Fruit fly (Drosophila melanogaster) whole organism, embryonic: ENCODE measurements around the gene Vps4.

ENCODE experiments used
- BEAF-32 ChIP-seq: fragments of 200-800 bp; sonication (Bioruptor generic); optimal IDR thresholded peaks from 3 replicates; lab custom pipeline; 2017; ENCODE audit warnings: missing biosample characterization, missing genetic modification characterization, mild to moderate bottlenecking, moderate library complexity, missing genetic modification reagents
- Bdp1 ChIP-seq: fragments of 200-800 bp; sonication (Bioruptor generic); optimal IDR thresholded peaks from 3 replicates; lab custom pipeline; 2016; ENCODE audit warnings: missing biosample characterization, missing genetic modification characterization
- CG10654 ChIP-seq: fragments of 200-800 bp; sonication (Bioruptor generic); optimal IDR thresholded peaks from 2 replicates; lab custom pipeline; 2016; ENCODE audit warnings: missing biosample characterization, missing genetic modification characterization
- CG12104 ChIP-seq: fragments of 200-800 bp; sonication (Bioruptor generic); optimal IDR thresholded peaks from 3 replicates; lab custom pipeline; 2016; ENCODE audit warnings: missing biosample characterization, missing genetic modification characterization
- CG12155 ChIP-seq: fragments of 200-800 bp; sonication (Bioruptor generic); optimal IDR thresholded peaks from 3 replicates; lab custom pipeline; 2016; ENCODE audit warnings: missing biosample characterization, missing genetic modification characterization
- CG14667 ChIP-seq: fragments of 200-800 bp; sonication (Bioruptor generic); IDR thresholded peaks from 2 replicates; pipeline ENCODE4 v1.3.6; 2022; ENCODE audit warnings: missing biosample characterization, missing genetic modification characterization
- CG14710 ChIP-seq: fragments of 200-800 bp; sonication (Bioruptor generic); optimal IDR thresholded peaks from 3 replicates; lab custom pipeline; 2019; ENCODE audit warnings: missing biosample characterization, mild to moderate bottlenecking, missing genetic modification characterization, moderate library complexity
- CG15011 ChIP-seq: fragments of 200-800 bp; sonication (Bioruptor generic); optimal IDR thresholded peaks from 3 replicates; lab custom pipeline; 2018; ENCODE audit warnings: missing biosample characterization, mild to moderate bottlenecking, missing genetic modification characterization
- CG16815 ChIP-seq: fragments of 200-800 bp; sonication (Bioruptor generic); optimal IDR thresholded peaks from 3 replicates; lab custom pipeline; 2017; ENCODE audit warnings: missing biosample characterization, mild to moderate bottlenecking, missing genetic modification characterization
- CG17186 ChIP-seq: fragments of 200-800 bp; sonication (Bioruptor generic); optimal IDR thresholded peaks from 3 replicates; lab custom pipeline; 2017; ENCODE audit warnings: missing biosample characterization, missing genetic modification reagents, missing genetic modification characterization
- CG30020 ChIP-seq: fragments of 200-800 bp; optimal IDR thresholded peaks from 2 replicates; lab custom pipeline; 2019; ENCODE audit warnings: missing biosample characterization, mild to moderate bottlenecking, missing genetic modification characterization, moderate library complexity
- CG3407 ChIP-seq: fragments of 200-800 bp; sonication (Bioruptor generic); optimal IDR thresholded peaks from 2 replicates; lab custom pipeline; 2018; ENCODE audit warnings: missing biosample characterization, mild to moderate bottlenecking, missing genetic modification characterization
- CG34422 ChIP-seq: fragments of 200-800 bp; sonication (Bioruptor generic); IDR thresholded peaks from 3 replicates; pipeline ENCODE4 v1.3.6; 2022; ENCODE audit warnings: missing biosample characterization, missing genetic modification characterization
- CG4328 ChIP-seq: fragments of 200-800 bp; sonication (Bioruptor generic); optimal IDR thresholded peaks from 3 replicates; lab custom pipeline; 2017; ENCODE audit warnings: missing biosample characterization, missing genetic modification reagents, missing genetic modification characterization
- CG4360 ChIP-seq: fragments of 200-800 bp; sonication (Bioruptor generic); IDR thresholded peaks from 2 replicates; pipeline ENCODE4 v1.3.6; 2022; ENCODE audit warnings: missing biosample characterization, missing genetic modification characterization
- CG9876 ChIP-seq: fragments of 200-800 bp; sonication (Bioruptor generic); optimal IDR thresholded peaks from 2 replicates; lab custom pipeline; 2016; ENCODE audit warnings: missing biosample characterization, missing genetic modification characterization
- CTCF ChIP-seq: fragments of 200-800 bp; sonication (Bioruptor generic); optimal IDR thresholded peaks from 2 replicates; lab custom pipeline; 2017; ENCODE audit warnings: missing biosample characterization, mild to moderate bottlenecking, missing genetic modification characterization, moderate library complexity
- Camta ChIP-seq: fragments of 200-800 bp; sonication (Bioruptor generic); optimal IDR thresholded peaks from 2 replicates; lab custom pipeline; 2016; ENCODE audit warnings: missing biosample characterization, missing genetic modification characterization
- Doc3 ChIP-seq: fragments of 200-800 bp; sonication (Bioruptor generic); IDR thresholded peaks from 3 replicates; pipeline ENCODE4 v1.3.6; 2022; ENCODE audit warnings: missing biosample characterization, missing genetic modification characterization; ENCODE audit not compliant: partially characterized antibody
- H2.0 ChIP-seq: fragments of 200-800 bp; sonication (Bioruptor generic); IDR thresholded peaks from 2 replicates; pipeline ENCODE4 v1.3.6; 2022; ENCODE audit warnings: missing biosample characterization, missing genetic modification characterization
- Hmr ChIP-seq: fragments of 200-800 bp; sonication (Bioruptor generic); optimal IDR thresholded peaks from 3 replicates; lab custom pipeline; 2017; ENCODE audit warnings: mild to moderate bottlenecking, missing biosample characterization, missing genetic modification reagents, missing genetic modification characterization
- Hr3 ChIP-seq: fragments of 200-800 bp; sonication (Bioruptor generic); optimal IDR thresholded peaks from 3 replicates; lab custom pipeline; 2016; ENCODE audit warnings: missing biosample characterization, missing genetic modification characterization
- Lim3 ChIP-seq: fragments of 200-800 bp; sonication (Bioruptor generic); IDR thresholded peaks from 2 replicates; pipeline ENCODE4 v1.3.6; 2022; ENCODE audit warnings: missing biosample characterization, missing genetic modification characterization
- MTF-1 ChIP-seq: fragments of 200-800 bp; sonication (Bioruptor generic); optimal IDR thresholded peaks from 2 replicates; lab custom pipeline; 2018; ENCODE audit warnings: missing biosample characterization, mild to moderate bottlenecking, missing genetic modification characterization, borderline replicate concordance
- NC2β ChIP-seq: fragments of 200-800 bp; sonication (Bioruptor generic); optimal IDR thresholded peaks from 2 replicates; lab custom pipeline; 2016; ENCODE audit warnings: missing biosample characterization, missing genetic modification characterization
- Nf-YA ChIP-seq: fragments of 200-800 bp; sonication (Bioruptor generic); IDR thresholded peaks from 2 replicates; pipeline ENCODE4 v1.3.6; 2022; ENCODE audit warnings: missing biosample characterization, missing genetic modification characterization
- Oli ChIP-seq: fragments of 200-800 bp; sonication (Bioruptor generic); optimal IDR thresholded peaks from 2 replicates; lab custom pipeline; 2018; ENCODE audit warnings: missing biosample characterization, mild to moderate bottlenecking, missing genetic modification characterization, moderate library complexity
- Sry-β ChIP-seq: fragments of 200-800 bp; sonication (Bioruptor generic); optimal IDR thresholded peaks from 2 replicates; lab custom pipeline; 2018; ENCODE audit warnings: missing biosample characterization, mild to moderate bottlenecking, missing genetic modification characterization, moderate library complexity
- YL-1 ChIP-seq: fragments of 200-800 bp; sonication (Bioruptor generic); optimal IDR thresholded peaks from 3 replicates; lab custom pipeline; 2017; ENCODE audit warnings: missing biosample characterization, mild to moderate bottlenecking, missing genetic modification characterization
- ase ChIP-seq: fragments of 200-800 bp; sonication (Bioruptor generic); IDR thresholded peaks from 3 replicates; pipeline ENCODE4 v1.3.6; 2022; ENCODE audit warnings: missing biosample characterization, missing genetic modification characterization
- crc ChIP-seq: fragments of 200-800 bp; sonication (Bioruptor generic); optimal IDR thresholded peaks from 2 replicates; lab custom pipeline; 2016; ENCODE audit warnings: missing biosample characterization, missing genetic modification characterization
- gce ChIP-seq: fragments of 200-800 bp; sonication (Bioruptor generic); IDR thresholded peaks from 3 replicates; pipeline ENCODE4 v1.3.6; 2022; ENCODE audit warnings: missing biosample characterization, missing genetic modification characterization
- grn ChIP-seq: fragments of 200-800 bp; sonication (Bioruptor generic); optimal IDR thresholded peaks from 3 replicates; lab custom pipeline; 2017; ENCODE audit warnings: missing biosample characterization, missing genetic modification characterization
- gsb ChIP-seq: fragments of 200-800 bp; sonication (Bioruptor generic); IDR thresholded peaks from 2 replicates; pipeline ENCODE4 v1.3.6; 2022; ENCODE audit warnings: missing biosample characterization, missing genetic modification characterization
- gsb-n ChIP-seq: fragments of 200-800 bp; sonication (Bioruptor generic); optimal IDR thresholded peaks from 3 replicates; lab custom pipeline; 2018; ENCODE audit warnings: missing biosample characterization, mild to moderate bottlenecking, missing genetic modification characterization
- hb ChIP-seq: fragments of 200-800 bp; sonication (Bioruptor generic); IDR thresholded peaks from 3 replicates; pipeline ENCODE4 v1.3.6; 2022; ENCODE audit warnings: missing biosample characterization, missing genetic modification characterization; ENCODE audit not compliant: partially characterized antibody
- knrl ChIP-seq: fragments of 200-800 bp; sonication (Bioruptor generic); IDR thresholded peaks from 3 replicates; pipeline ENCODE4 v1.3.6; 2022; ENCODE audit warnings: missing biosample characterization, missing genetic modification characterization; ENCODE audit not compliant: partially characterized antibody
- lab ChIP-seq: fragments of 200-800 bp; sonication (Bioruptor generic); optimal IDR thresholded peaks from 3 replicates; lab custom pipeline; 2017; ENCODE audit warnings: missing biosample characterization, missing genetic modification characterization, mild to moderate bottlenecking, moderate library complexity, missing genetic modification reagents
- lov ChIP-seq, 2 experiments: fragments of 200-800 bp in 1 of 2; fragments of >200 bp in 1 of 2; sonication (Bioruptor generic) in 1 of 2; IDR thresholded peaks in 1 of 2; optimal IDR thresholded peaks in 1 of 2; 2 replicates in 1 of 2; 3 replicates in 1 of 2; pipeline versions ENCODE4 v1.3.6 to Lab custom; 2017 to 2022; ENCODE audit warnings: missing biosample characterization in 1 of 2, missing genetic modification characterization in 1 of 2
- luna ChIP-seq: fragments of 200-800 bp; sonication (Bioruptor generic); optimal IDR thresholded peaks from 2 replicates; lab custom pipeline; 2016; ENCODE audit warnings: missing biosample characterization, missing genetic modification characterization
- maf-S ChIP-seq: fragments of 200-800 bp; sonication (Bioruptor generic); optimal IDR thresholded peaks from 2 replicates; lab custom pipeline; 2016; ENCODE audit warnings: missing biosample characterization, missing genetic modification characterization
- nau ChIP-seq: fragments of 200-800 bp; sonication (Bioruptor generic); optimal IDR thresholded peaks from 3 replicates; lab custom pipeline; 2017; ENCODE audit warnings: missing biosample characterization, mild to moderate bottlenecking, missing genetic modification characterization, missing genetic modification reagents
- nom ChIP-seq: fragments of 200-800 bp; sonication (Bioruptor generic); optimal IDR thresholded peaks from 2 replicates; lab custom pipeline; 2017; ENCODE audit warnings: missing biosample characterization, missing genetic modification characterization, mild to moderate bottlenecking, moderate library complexity, missing genetic modification reagents
- pfk ChIP-seq: fragments of 200-800 bp; sonication (Bioruptor generic); optimal IDR thresholded peaks from 2 replicates; lab custom pipeline; 2018; ENCODE audit warnings: missing biosample characterization, mild to moderate bottlenecking, missing genetic modification characterization, moderate library complexity
- run ChIP-seq: fragments of 200-800 bp; sonication (Bioruptor generic); optimal IDR thresholded peaks from 3 replicates; lab custom pipeline; 2018; ENCODE audit warnings: missing biosample characterization, mild to moderate bottlenecking, missing genetic modification characterization
- salm ChIP-seq: fragments of 200-800 bp; sonication (Bioruptor generic); optimal IDR thresholded peaks from 2 replicates; lab custom pipeline; 2018; ENCODE audit warnings: missing biosample characterization, mild to moderate bottlenecking, missing genetic modification characterization
- scrt ChIP-seq: fragments of 200-800 bp; sonication (Bioruptor generic); optimal IDR thresholded peaks from 2 replicates; lab custom pipeline; 2018; ENCODE audit warnings: missing biosample characterization, mild to moderate bottlenecking, missing genetic modification characterization, moderate library complexity
- sim ChIP-seq: fragments of 200-800 bp; sonication (Bioruptor generic); IDR thresholded peaks from 2 replicates; pipeline ENCODE4 v1.3.6; 2022; ENCODE audit warnings: missing biosample characterization, missing genetic modification characterization
- yki ChIP-seq: fragments of >200 bp; optimal IDR thresholded peaks from 3 replicates; lab custom pipeline; 2018
- zf30C ChIP-seq: fragments of 200-800 bp; sonication (Bioruptor generic); optimal IDR thresholded peaks from 3 replicates; lab custom pipeline; 2018; ENCODE audit warnings: missing biosample characterization, mild to moderate bottlenecking, missing genetic modification characterization

Vps4 gene

dm6 chrX:17880269-17880889 is 27.1 kb upstream of the Vps4 start (continued):
- TF ChIP-seq CG10654 (peak; percentile 85), ase (peak; percentile 95), CG3407 (GFP tag; lab: Kevin White, UChicago) (peak; percentile 90), Hr3 (GFP tag; lab: Kevin White, UChicago) (peak; percentile 93), luna (peak; percentile 93), gsb-n (tag; lab: Kevin White, UChicago) (peak; percentile 92), gce (peak; percentile 87), lab (GFP tag; lab: Kevin White, UChicago) (peak; percentile 94), yki (no peak), Oli (tag; lab: Kevin White, UChicago) (peak; percentile 96), CG17186 (GFP tag; lab: Kevin White, UChicago) (peak; percentile 55), CG14710 (tag; lab: Kevin White, UChicago) (peak; percentile 66), CG12155 (GFP tag; lab: Kevin White, UChicago) (peak; percentile 93), MTF-1 (GFP tag; lab: Kevin White, UChicago) (peak; percentile 75), CG34422 (GFP tag; lab: Robert Waterston, UW) (peak; percentile 96), H2.0 (GFP tag; lab: Robert Waterston, UW) (peak; percentile 97), NC2β (GFP tag; lab: Kevin White, UChicago) (peak; percentile 87), crc (peak; percentile 94), Bdp1 (GFP tag; lab: Kevin White, UChicago) (peak; percentile 84), lov (optimal IDR thresholded peaks at IDR 0.05; lab: Kevin White, UChicago) (no peak), lov (GFP tag; IDR thresholded peaks at IDR 0.05; lab: Robert Waterston, UW) (peak; percentile 92), CG30020 (tag; lab: Kevin White, UChicago) (peak; percentile 60), CG4360 (GFP tag; lab: Robert Waterston, UW) (peak; percentile 71; the same call in 1 of the 2 replicates), salm (peak; percentile 94), zf30C (GFP tag; lab: Kevin White, UChicago) (no peak), YL-1 (GFP tag; lab: Kevin White, UChicago) (peak; percentile 78), Lim3 (peak; percentile 87), maf-S (GFP tag; lab: Kevin White, UChicago) (peak; percentile 92), grn (GFP tag; lab: Kevin White, UChicago) (peak; percentile 83), CG12104 (peak; percentile 79), CG4328 (GFP tag; lab: Kevin White, UChicago) (peak; percentile 87), Camta (GFP tag; lab: Kevin White, UChicago) (peak; percentile 92), nom (GFP tag; lab: Kevin White, UChicago) (no peak), Doc3 (GFP tag; lab: Robert Waterston, UW) (no peak), knrl (GFP tag; lab: Robert Waterston, UW) (no peak), Hmr (GFP tag; lab: Kevin White, UChicago) (peak; percentile 96), CG16815 (GFP tag; lab: Kevin White, UChicago) (peak; percentile 92), Sry-β (GFP tag; lab: Kevin White, UChicago) (peak; percentile 14), CG9876 (peak; percentile 86), BEAF-32 (peak; percentile 11), Nf-YA (GFP tag; lab: Robert Waterston, UW) (peak; percentile 87), sim (GFP tag; lab: Robert Waterston, UW) (peak; percentile 70; the same call in 1 of the 2 replicates), CG15011 (GFP tag; lab: Kevin White, UChicago) (peak; percentile 82), hb (no peak), nau (GFP tag; lab: Kevin White, UChicago) (peak; percentile 89), gsb (GFP tag; lab: Robert Waterston, UW) (peak; percentile 93), run (tag; lab: Kevin White, UChicago) (peak; percentile 89), scrt (GFP tag; lab: Kevin White, UChicago) (peak; percentile 86), CG14667 (peak; percentile 93), CTCF (GFP tag; lab: Kevin White, UChicago) (peak; percentile 66), pfk (peak; percentile 7)
